Fruit fly (Drosophila melanogaster) whole organism, embryonic: ENCODE data around the gene Mo25.

ENCODE experiments used
- BtbVII ChIP-seq: fragments of 200-800 bp; sonication (Bioruptor generic); optimal IDR thresholded peaks from 3 replicates; lab custom pipeline; 2017; ENCODE audit warnings: missing biosample characterization, mild to moderate bottlenecking, missing genetic modification characterization
- CG1024 ChIP-seq: fragments of 200-800 bp; sonication (Bioruptor generic); IDR thresholded peaks from 2 replicates; pipeline ENCODE4 v1.3.6; 2022; ENCODE audit warnings: missing biosample characterization, missing genetic modification characterization
- CG14965 ChIP-seq: fragments of 200-800 bp; sonication (Bioruptor generic); optimal IDR thresholded peaks from 2 replicates; lab custom pipeline; 2016; ENCODE audit warnings: missing biosample characterization, missing genetic modification characterization, borderline replicate concordance
- CG9215 ChIP-seq: fragments of 200-800 bp; sonication (Bioruptor generic); IDR thresholded peaks from 2 replicates; pipeline ENCODE4 v1.3.6; 2022; ENCODE audit warnings: missing biosample characterization, missing genetic modification characterization
- Ssrp ChIP-seq: fragments of 200-800 bp; sonication (Bioruptor generic); optimal IDR thresholded peaks from 2 replicates; lab custom pipeline; 2018; ENCODE audit warnings: missing biosample characterization, mild to moderate bottlenecking, missing genetic modification characterization, moderate library complexity
- ap ChIP-seq: fragments of 200-800 bp; sonication (Bioruptor generic); IDR thresholded peaks from 2 replicates; pipeline ENCODE4 v1.3.6; 2022; ENCODE audit warnings: missing biosample characterization, missing genetic modification characterization
- gsb-n ChIP-seq: fragments of 200-800 bp; sonication (Bioruptor generic); optimal IDR thresholded peaks from 3 replicates; lab custom pipeline; 2018; ENCODE audit warnings: missing biosample characterization, mild to moderate bottlenecking, missing genetic modification characterization

- TF ChIP-seq BtbVII (GFP tag; lab: Kevin White, UChicago) (no peak), Ssrp (tag; lab: Kevin White, UChicago) (no peak), CG9215 (no peak), CG1024 (GFP tag; lab: Robert Waterston, UW) (no peak), gsb-n (tag; lab: Kevin White, UChicago) (no peak), CG14965 (no peak), ap (GFP tag; lab: Robert Waterston, UW) (no peak)
These were observed 25.8 kb upstream of the Mo25 start for dm6 chr3L:16641094-16641493.
